Worm (Caenorhabditis elegans) whole organism, young adult: ENCODE data around the gene klp-11.

Experiments used
- B0019.2 ChIP-seq: fragments of 200-800 bp; sonication (Bioruptor generic); conservative IDR thresholded peaks from 2 replicates; pipeline ENCODE4 v1.3.6; 2022; ENCODE audit warnings: missing genetic modification reagents, missing genetic modification characterization, missing compliant biosample characterization
- B0261.1 ChIP-seq: sonication (generic microtip); optimal IDR thresholded peaks from 2 replicates; lab custom pipeline; 2016; ENCODE audit warnings: mild to moderate bottlenecking, missing genetic modification characterization, moderate library complexity, missing compliant biosample characterization
- B0336.3 ChIP-seq: fragments of 200-800 bp; sonication (Bioruptor generic); IDR thresholded peaks from 2 replicates; pipeline ENCODE4 v1.3.6; 2022; ENCODE audit warnings: missing genetic modification characterization, missing compliant biosample characterization
- C17E4.6 ChIP-seq: fragments of 200-800 bp; sonication (Bioruptor generic); IDR thresholded peaks from 2 replicates; pipeline ENCODE4 v1.3.6; 2022; ENCODE audit warnings: missing genetic modification reagents, missing genetic modification characterization, missing compliant biosample characterization
- F10E7.11 ChIP-seq: sonication (generic microtip); optimal IDR thresholded peaks from 2 replicates; lab custom pipeline; 2017; ENCODE audit warnings: mild to moderate bottlenecking, missing genetic modification characterization, moderate library complexity, missing compliant biosample characterization
- F22D6.2 ChIP-seq: sonication (generic microtip); optimal IDR thresholded peaks from 2 replicates; lab custom pipeline; 2016; ENCODE audit warnings: mild to moderate bottlenecking, missing genetic modification characterization, missing compliant biosample characterization
- K11D2.4 ChIP-seq: fragments of 200-800 bp; sonication (Bioruptor generic); IDR thresholded peaks from 2 replicates; pipeline ENCODE4 v1.3.6; 2022; ENCODE audit warnings: missing genetic modification reagents, missing genetic modification characterization, missing compliant biosample characterization
- K12H6.12 ChIP-seq: fragments of 200-800 bp; sonication (Bioruptor generic); optimal IDR thresholded peaks from 2 replicates; lab custom pipeline; 2018; ENCODE audit warnings: mild to moderate bottlenecking, missing genetic modification characterization, missing compliant biosample characterization
- Y79H2A.3 ChIP-seq: fragments of 200-800 bp; sonication (Bioruptor generic); conservative IDR thresholded peaks from 2 replicates; pipeline ENCODE4 v1.3.6; 2022; ENCODE audit warnings: missing genetic modification reagents, missing genetic modification characterization, missing compliant biosample characterization
- ama-1 ChIP-seq, 3 experiments: fragments of 150-350 bp in 1 of 3; sonication (generic microtip) in 2 of 3; optimal IDR thresholded peaks; 2 replicates each; lab custom pipeline; 2014 to 2018; ENCODE audit warnings: missing biosample characterization in 2 of 3, missing genetic modification characterization in 2 of 3, missing genetic modification reagents in 2 of 3
- atf-7 ChIP-seq: sonication (generic microtip); optimal IDR thresholded peaks from 2 replicates; lab custom pipeline; 2017; ENCODE audit warnings: mild to moderate bottlenecking, missing genetic modification characterization, missing compliant biosample characterization
- athp-1 ChIP-seq: sonication (generic microtip); optimal IDR thresholded peaks from 2 replicates; lab custom pipeline; 2017; ENCODE audit warnings: mild to moderate bottlenecking, missing genetic modification characterization, missing compliant biosample characterization
- attf-3 ChIP-seq: fragments of 200-800 bp; sonication (Bioruptor generic); conservative IDR thresholded peaks from 2 replicates; pipeline ENCODE4 v1.3.6; 2022; ENCODE audit warnings: missing genetic modification reagents, missing genetic modification characterization, missing compliant biosample characterization
- bed-1 ChIP-seq: fragments of 200-800 bp; sonication (Bioruptor generic); IDR thresholded peaks from 2 replicates; pipeline ENCODE4 v1.3.6; 2022; ENCODE audit warnings: missing genetic modification reagents, missing genetic modification characterization, missing compliant biosample characterization
- ccch-3 ChIP-seq: fragments of 200-800 bp; sonication (Bioruptor generic); optimal IDR thresholded peaks from 2 replicates; lab custom pipeline; 2018; ENCODE audit warnings: mild to moderate bottlenecking, missing genetic modification characterization, missing compliant biosample characterization
- ceh-27 ChIP-seq: fragments of 200-800 bp; sonication (Bioruptor generic); optimal IDR thresholded peaks from 2 replicates; lab custom pipeline; 2018; ENCODE audit warnings: mild to moderate bottlenecking, missing genetic modification characterization, moderate library complexity, missing compliant biosample characterization
- chd-7 ChIP-seq: sonication (generic microtip); optimal IDR thresholded peaks from 2 replicates; lab custom pipeline; 2016; ENCODE audit warnings: mild to moderate bottlenecking, missing genetic modification characterization, moderate library complexity, missing compliant biosample characterization
- efl-1 ChIP-seq: fragments of 150-350 bp; optimal IDR thresholded peaks from 2 replicates; lab custom pipeline; 2014; ENCODE audit warnings: missing biosample characterization, missing genetic modification reagents, missing genetic modification characterization
- ekl-4 ChIP-seq: fragments of 200-800 bp; sonication (Bioruptor generic); IDR thresholded peaks from 2 replicates; pipeline ENCODE4 v1.3.6; 2022; ENCODE audit warnings: missing genetic modification reagents, missing genetic modification characterization, missing compliant biosample characterization
- hlh-12 ChIP-seq: sonication (generic microtip); optimal IDR thresholded peaks from 2 replicates; lab custom pipeline; 2016; ENCODE audit warnings: missing genetic modification characterization, missing compliant biosample characterization
- hrde-1 ChIP-seq: sonication (generic microtip); optimal IDR thresholded peaks from 2 replicates; lab custom pipeline; 2016; ENCODE audit warnings: missing genetic modification characterization, mild to moderate bottlenecking, missing compliant biosample characterization, moderate library complexity, missing genotype, missing genetic modification reagents, borderline replicate concordance
- hsf-1 ChIP-seq: fragments of 200-800 bp; sonication (Bioruptor generic); IDR thresholded peaks from 2 replicates; pipeline ENCODE4 v1.3.6; 2022; ENCODE audit warnings: missing genetic modification reagents, missing genetic modification characterization, missing compliant biosample characterization
- lag-1 ChIP-seq: fragments of 200-800 bp; sonication (Bioruptor generic); IDR thresholded peaks from 2 replicates; pipeline ENCODE4 v1.3.6; 2022; ENCODE audit warnings: missing genetic modification reagents, missing genetic modification characterization, missing compliant biosample characterization
- lin-35 ChIP-seq, 3 experiments: fragments of 150-350 bp in 2 of 3; sonication (generic microtip) in 1 of 3; optimal IDR thresholded peaks; 2 replicates each; lab custom pipeline; 2014 to 2018; ENCODE audit warnings: missing biosample characterization in 3 of 3, missing genetic modification characterization in 3 of 3, missing genetic modification reagents in 3 of 3
- lin-40 ChIP-seq: sonication (generic microtip); optimal IDR thresholded peaks from 2 replicates; lab custom pipeline; 2016; ENCODE audit warnings: missing genetic modification characterization, mild to moderate bottlenecking, missing compliant biosample characterization, missing genotype, missing genetic modification reagents
- madf-10 ChIP-seq: sonication (generic microtip); optimal IDR thresholded peaks from 2 replicates; lab custom pipeline; 2016; ENCODE audit warnings: mild to moderate bottlenecking, missing genetic modification characterization, missing compliant biosample characterization
- madf-6 ChIP-seq: fragments of 200-800 bp; sonication (Bioruptor generic); IDR thresholded peaks from 2 replicates; pipeline ENCODE4 v1.3.6; 2022; ENCODE audit warnings: missing genetic modification reagents, missing genetic modification characterization, missing compliant biosample characterization
- nfyb-1 ChIP-seq: fragments of 200-800 bp; sonication (Bioruptor generic); IDR thresholded peaks from 2 replicates; pipeline ENCODE4 v1.3.6; 2022; ENCODE audit warnings: missing genetic modification reagents, missing genetic modification characterization, missing compliant biosample characterization
- nhr-120 ChIP-seq: fragments of 200-800 bp; sonication (Bioruptor generic); IDR thresholded peaks from 2 replicates; pipeline ENCODE4 v1.3.6; 2022; ENCODE audit warnings: missing genetic modification characterization, missing compliant biosample characterization
- pbrm-1 ChIP-seq: fragments of 200-800 bp; sonication (Bioruptor generic); IDR thresholded peaks from 2 replicates; pipeline ENCODE4 v1.3.6; 2022; ENCODE audit warnings: missing genetic modification reagents, missing genetic modification characterization, missing compliant biosample characterization
- rec-8 ChIP-seq, 2 experiments: sonication (generic microtip); optimal IDR thresholded peaks; 2 replicates each; lab custom pipeline; 2016; ENCODE audit warnings: mild to moderate bottlenecking in 2 of 2, missing genetic modification characterization in 2 of 2, missing genetic modification reagents in 2 of 2, missing genotype in 2 of 2, missing biosample characterization in 1 of 2, missing compliant biosample characterization in 1 of 2, moderate library complexity in 1 of 2
- repo-1 ChIP-seq: sonication (generic microtip); optimal IDR thresholded peaks from 2 replicates; lab custom pipeline; 2017; ENCODE audit warnings: mild to moderate bottlenecking, missing genetic modification characterization, missing compliant biosample characterization
- sdz-38 ChIP-seq: sonication (generic microtip); optimal IDR thresholded peaks from 2 replicates; lab custom pipeline; 2016; ENCODE audit warnings: missing genotype, missing genetic modification characterization, missing compliant biosample characterization
- sea-2 ChIP-seq: fragments of 200-800 bp; sonication (Bioruptor generic); IDR thresholded peaks from 2 replicates; pipeline ENCODE4 v1.3.6; 2022; ENCODE audit warnings: missing genetic modification characterization, missing compliant biosample characterization
- snpc-3.4 ChIP-seq: sonication (generic microtip); optimal IDR thresholded peaks from 2 replicates; lab custom pipeline; 2017; ENCODE audit warnings: missing genetic modification characterization, mild to moderate bottlenecking, missing compliant biosample characterization, antibody characterized with exemption, moderate library complexity, missing genotype, missing genetic modification reagents
- somi-1 ChIP-seq: fragments of 200-800 bp; sonication (Bioruptor generic); optimal IDR thresholded peaks from 2 replicates; lab custom pipeline; 2018; ENCODE audit warnings: mild to moderate bottlenecking, missing genetic modification characterization, missing compliant biosample characterization
- sptf-2 ChIP-seq: fragments of 200-800 bp; sonication (Bioruptor generic); optimal IDR thresholded peaks from 2 replicates; lab custom pipeline; 2018; ENCODE audit warnings: mild to moderate bottlenecking, missing genetic modification characterization, missing compliant biosample characterization
- tbp1 ChIP-seq: fragments of 200-800 bp; sonication (Bioruptor generic); optimal IDR thresholded peaks from 2 replicates; lab custom pipeline; 2018; ENCODE audit warnings: mild to moderate bottlenecking, missing genetic modification characterization, missing compliant biosample characterization
- tlf-1 ChIP-seq: fragments of 200-800 bp; sonication (Bioruptor generic); optimal IDR thresholded peaks from 2 replicates; lab custom pipeline; 2018; ENCODE audit warnings: mild to moderate bottlenecking, missing genetic modification characterization, missing compliant biosample characterization
- xnd-1 ChIP-seq: sonication (generic microtip); optimal IDR thresholded peaks from 2 replicates; lab custom pipeline; 2016; ENCODE audit warnings: missing genotype, missing genetic modification reagents, missing genetic modification characterization, missing compliant biosample characterization
- zfh-2 ChIP-seq: fragments of 200-800 bp; sonication (Bioruptor generic); conservative IDR thresholded peaks from 2 replicates; pipeline ENCODE4 v1.3.6; 2022; ENCODE audit warnings: missing genetic modification reagents, missing genetic modification characterization, missing compliant biosample characterization
- ztf-22 ChIP-seq: fragments of 200-800 bp; sonication (Bioruptor generic); optimal IDR thresholded peaks from 2 replicates; lab custom pipeline; 2018; ENCODE audit warnings: mild to moderate bottlenecking, missing genetic modification characterization, moderate library complexity, missing compliant biosample characterization
- ztf-26 ChIP-seq: sonication (generic microtip); optimal IDR thresholded peaks from 2 replicates; lab custom pipeline; 2017; ENCODE audit warnings: missing genetic modification characterization, missing compliant biosample characterization
- ztf-28 ChIP-seq: fragments of 200-800 bp; sonication (Bioruptor generic); IDR thresholded peaks from 2 replicates; pipeline ENCODE4 v1.3.6; 2022; ENCODE audit warnings: missing genetic modification reagents, missing genetic modification characterization, missing compliant biosample characterization
- ztf-6 ChIP-seq: fragments of 200-800 bp; sonication (Bioruptor generic); IDR thresholded peaks from 2 replicates; pipeline ENCODE4 v1.3.6; 2022; ENCODE audit warnings: missing genetic modification reagents, missing genetic modification characterization, missing compliant biosample characterization

The klp-11 gene

ce11 chrIV:8794895-8795665 is 33.2 kb upstream of the klp-11 start (continued):
- TF ChIP-seq ztf-6 (GFP tag; lab: Robert Waterston, UW), result no peak
- TF ChIP-seq nfyb-1 (GFP tag; lab: Robert Waterston, UW), result 0 out of 2 replicates have a peak, but pooled peaks have one; percentile 71
- TF ChIP-seq C17E4.6 (GFP tag; lab: Robert Waterston, UW), result no peak
- no peak for TF ChIP-seq sptf-2 (GFP tag; lab: Kevin White, UChicago)
- peak; percentile 93 for TF ChIP-seq ztf-26 (tag; lab: Kevin White, UChicago)
- TF ChIP-seq bed-1 (GFP tag; lab: Robert Waterston, UW), result no peak
- TF ChIP-seq lin-35 (GFP tag; optimal IDR thresholded peaks at IDR 0.05; lab: Kevin White, UChicago), result peak in 1 of 3 experiments; percentile 56
- TF ChIP-seq hlh-12 (tag; lab: Kevin White, UChicago), result no peak
- TF ChIP-seq nhr-120 (GFP tag; lab: Robert Waterston, UW), result no peak
- TF ChIP-seq xnd-1 (tag; lab: Kevin White, UChicago), result no peak
- no peak for TF ChIP-seq ama-1 (optimal IDR thresholded peaks at IDR 0.05; lab: Kevin White, UChicago)
- TF ChIP-seq ama-1 (GFP tag; optimal IDR thresholded peaks at IDR 0.05; lab: Kevin White, UChicago), result no peak
- TF ChIP-seq ccch-3, result no peak
- peak; percentile 18 for TF ChIP-seq snpc-3.4 (tag; lab: Kevin White, UChicago)
- no peak for TF ChIP-seq madf-6
- TF ChIP-seq rec-8 (tag; optimal IDR thresholded peaks at IDR 0.05; lab: Kevin White, UChicago), result no peak
- no peak for TF ChIP-seq efl-1 (GFP tag; lab: Kevin White, UChicago)
- no peak for TF ChIP-seq sea-2 (GFP tag; lab: Robert Waterston, UW)
- no peak for TF ChIP-seq lag-1 (GFP tag; lab: Robert Waterston, UW)
- TF ChIP-seq madf-10 (tag; lab: Kevin White, UChicago), result peak; percentile 89
- peak; percentile 95 for TF ChIP-seq K12H6.12
- peak; percentile 92 for TF ChIP-seq atf-7 (tag; lab: Kevin White, UChicago)
- TF ChIP-seq sdz-38 (tag; lab: Kevin White, UChicago), result no peak
- TF ChIP-seq ztf-28 (GFP tag; lab: Robert Waterston, UW), result no peak
- TF ChIP-seq zfh-2 (GFP tag; lab: Robert Waterston, UW), result peak; percentile 100
- peak; percentile 57 for TF ChIP-seq tbp1 (GFP tag; lab: Kevin White, UChicago)
- peak; percentile 79 for TF ChIP-seq ceh-27 (GFP tag; lab: Kevin White, UChicago)
- TF ChIP-seq B0336.3 (GFP tag; lab: Robert Waterston, UW), result no peak; the same call in none of the 2 replicates
- TF ChIP-seq hsf-1 (GFP tag; lab: Robert Waterston, UW), result no peak
- TF ChIP-seq repo-1 (tag; lab: Kevin White, UChicago), result peak; percentile 83
- TF ChIP-seq F22D6.2 (tag; lab: Kevin White, UChicago), result peak; percentile 58
- TF ChIP-seq hrde-1 (tag; lab: Kevin White, UChicago), result no peak
- peak; percentile 3 for TF ChIP-seq F10E7.11 (tag; lab: Kevin White, UChicago)
- no peak for TF ChIP-seq B0261.1 (tag; lab: Kevin White, UChicago)
- TF ChIP-seq K11D2.4, result no peak; the same call in 1 of the 2 replicates
- TF ChIP-seq attf-3, result 0 out of 2 replicates have a peak, but pooled peaks have one; percentile 34
- TF ChIP-seq pbrm-1 (GFP tag; lab: Robert Waterston, UW), result peak; percentile 73; the same call in 1 of the 2 replicates
- peak; percentile 94 for TF ChIP-seq somi-1 (GFP tag; lab: Kevin White, UChicago)
- no peak for TF ChIP-seq Y79H2A.3 (GFP tag; lab: Robert Waterston, UW)
- peak; percentile 25 for TF ChIP-seq athp-1 (tag; lab: Kevin White, UChicago)
- peak; percentile 92 for TF ChIP-seq ztf-22 (GFP tag; lab: Kevin White, UChicago)
- peak; percentile 22; the same call in 1 of the 2 replicates for TF ChIP-seq ekl-4 (GFP tag; lab: Robert Waterston, UW)
- TF ChIP-seq lin-40 (tag; lab: Kevin White, UChicago), result peak; percentile 83
- peak; percentile 52 for TF ChIP-seq tlf-1 (GFP tag; lab: Kevin White, UChicago)
- TF ChIP-seq B0019.2 (GFP tag; lab: Robert Waterston, UW), result no peak
- TF ChIP-seq chd-7 (tag; lab: Kevin White, UChicago), result peak; percentile 94
